Fruit fly (Drosophila melanogaster): ENCODE data around the gene CG43897.

dm6 chr3L:9848744-9849143 is 35.1 kb downstream of the CG43897 start:
- TF ChIP-seq CrebA (GFP tag; optimal IDR thresholded peaks at IDR 0.05; ENCODE audit: borderline replicate concordance) (no peak), pan (optimal IDR thresholded peaks at IDR 0.05) (no peak), psq (GFP tag; optimal IDR thresholded peaks at IDR 0.05) (no peak), brk (GFP tag; optimal IDR thresholded peaks at IDR 0.05) (no peak), OdsH (GFP tag; optimal IDR thresholded peaks at IDR 0.05) (no peak), ey (GFP tag; optimal IDR thresholded peaks at IDR 0.05) (no peak), sv (GFP tag; optimal IDR thresholded peaks at IDR 0.05) (no peak), Vsx2 (GFP tag; optimal IDR thresholded peaks at IDR 0.05; ENCODE audit: partially characterized antibody) (no peak)
